Worm (Caenorhabditis elegans) whole organism, L4/young adult: ENCODE measurements around the gene age-1.

Source experiments
- W03F9.2 ChIP-seq: fragments of 150-350 bp; optimal IDR thresholded peaks from 2 replicates; lab custom pipeline; 2014; ENCODE audit warnings: missing biosample characterization, missing genetic modification characterization
- dao-5 ChIP-seq: sonication (generic microtip); optimal IDR thresholded peaks from 2 replicates; lab custom pipeline; 2016; ENCODE audit warnings: missing genotype, missing genetic modification characterization, moderate library complexity, missing compliant biosample characterization
- him-1 ChIP-seq: sonication (generic microtip); optimal IDR thresholded peaks from 2 replicates; lab custom pipeline; 2016; ENCODE audit warnings: missing genotype, missing genetic modification reagents, missing genetic modification characterization, missing compliant biosample characterization

DNA sequence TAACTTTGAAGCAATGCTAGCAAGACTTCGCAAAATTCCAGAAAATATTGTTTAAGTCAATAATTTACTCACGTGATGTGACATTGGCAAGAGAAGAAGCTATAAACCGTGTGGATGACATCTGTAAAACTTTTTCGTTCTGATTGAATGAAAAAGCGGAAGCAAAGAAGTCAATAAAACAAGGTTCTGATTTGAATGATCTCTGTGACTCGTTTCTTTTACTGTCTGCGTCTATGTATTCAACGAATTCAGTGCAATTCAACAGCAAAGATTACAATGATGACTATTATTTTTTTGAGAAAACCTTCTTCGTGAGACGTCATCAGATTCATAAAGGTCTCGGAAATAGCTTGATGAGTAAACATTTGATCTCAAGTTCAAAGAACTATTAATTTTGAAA lies 34.0 kb downstream of the age-1 start, which contains the start of gene hacl-1:
- TF ChIP-seq him-1 (tag; lab: Kevin White, UChicago) (no peak), dao-5 (tag; lab: Kevin White, UChicago) (no peak), W03F9.2 (no peak)
